Fruit fly (Drosophila melanogaster) whole organism, embryonic: ENCODE results near the gene CG44271.
A peak's percentile ranks its signal among the peaks of the same experiment; 100 is the strongest.

Source experiments
- Asciz ChIP-seq: fragments of 200-800 bp; sonication (Bioruptor generic); optimal IDR thresholded peaks from 2 replicates; lab custom pipeline; 2017; ENCODE audit warnings: missing biosample characterization, mild to moderate bottlenecking, missing genetic modification characterization, missing genetic modification reagents
- Bdp1 ChIP-seq: fragments of 200-800 bp; sonication (Bioruptor generic); optimal IDR thresholded peaks from 3 replicates; lab custom pipeline; 2016; ENCODE audit warnings: missing biosample characterization, missing genetic modification characterization
- CG10321 ChIP-seq: fragments of 200-800 bp; sonication (Bioruptor generic); IDR thresholded peaks from 2 replicates; pipeline ENCODE4 v1.3.6; 2022; ENCODE audit warnings: missing biosample characterization, missing genetic modification characterization
- CG10462 ChIP-seq: fragments of 200-800 bp; sonication (Bioruptor generic); optimal IDR thresholded peaks from 2 replicates; lab custom pipeline; 2016; ENCODE audit warnings: missing biosample characterization, missing genetic modification characterization
- CG12942 ChIP-seq: fragments of 200-800 bp; sonication (Bioruptor generic); optimal IDR thresholded peaks from 3 replicates; lab custom pipeline; 2016; ENCODE audit warnings: missing biosample characterization, missing genetic modification characterization
- CG1529 ChIP-seq: fragments of 200-800 bp; sonication (Bioruptor generic); optimal IDR thresholded peaks from 3 replicates; lab custom pipeline; 2018; ENCODE audit warnings: missing biosample characterization, missing genetic modification characterization
- CG17328 ChIP-seq: fragments of 200-800 bp; sonication (Bioruptor generic); IDR thresholded peaks from 2 replicates; pipeline ENCODE4 v1.3.6; 2022; ENCODE audit warnings: missing biosample characterization, missing genetic modification characterization
- CG17612 ChIP-seq: fragments of 200-800 bp; sonication (Bioruptor generic); IDR thresholded peaks from 2 replicates; pipeline ENCODE4 v1.3.6; 2022; ENCODE audit warnings: missing biosample characterization, missing genetic modification characterization
- CG3163 ChIP-seq: fragments of 200-800 bp; sonication (Bioruptor generic); optimal IDR thresholded peaks from 3 replicates; lab custom pipeline; 2016; ENCODE audit warnings: missing biosample characterization, missing genetic modification characterization
- CG3847 ChIP-seq: fragments of 200-800 bp; sonication (Bioruptor generic); IDR thresholded peaks from 2 replicates; pipeline ENCODE4 v1.3.6; 2022; ENCODE audit warnings: missing biosample characterization, missing genetic modification characterization
- CG5180 ChIP-seq: fragments of 200-800 bp; sonication (Bioruptor generic); optimal IDR thresholded peaks from 3 replicates; lab custom pipeline; 2017; ENCODE audit warnings: missing biosample characterization, missing genetic modification characterization, mild to moderate bottlenecking, moderate library complexity, missing genetic modification reagents
- CG7745 ChIP-seq: fragments of 200-800 bp; sonication (Bioruptor generic); optimal IDR thresholded peaks from 2 replicates; lab custom pipeline; 2018; ENCODE audit warnings: missing biosample characterization, mild to moderate bottlenecking, missing genetic modification characterization, moderate library complexity
- CG8089 ChIP-seq: fragments of 200-800 bp; sonication (Bioruptor generic); optimal IDR thresholded peaks from 3 replicates; lab custom pipeline; 2016; ENCODE audit warnings: missing biosample characterization, missing genetic modification characterization
- CG8359 ChIP-seq: fragments of 200-800 bp; sonication (Bioruptor generic); optimal IDR thresholded peaks from 2 replicates; lab custom pipeline; 2017; ENCODE audit warnings: missing biosample characterization, mild to moderate bottlenecking, missing genetic modification characterization, borderline replicate concordance
- CG8924 ChIP-seq: fragments of 200-800 bp; optimal IDR thresholded peaks from 3 replicates; lab custom pipeline; 2019; ENCODE audit warnings: missing biosample characterization, mild to moderate bottlenecking, missing genetic modification characterization, moderate library complexity
- CG9727 ChIP-seq: fragments of 200-800 bp; sonication (Bioruptor generic); optimal IDR thresholded peaks from 3 replicates; lab custom pipeline; 2017; ENCODE audit warnings: missing biosample characterization, mild to moderate bottlenecking, missing genetic modification characterization
- CG9817 ChIP-seq: fragments of 200-800 bp; sonication (Bioruptor generic); optimal IDR thresholded peaks from 2 replicates; lab custom pipeline; 2018; ENCODE audit warnings: missing biosample characterization, mild to moderate bottlenecking, missing genetic modification characterization, moderate library complexity
- CG9876 ChIP-seq: fragments of 200-800 bp; sonication (Bioruptor generic); optimal IDR thresholded peaks from 2 replicates; lab custom pipeline; 2016; ENCODE audit warnings: missing biosample characterization, missing genetic modification characterization
- ERR ChIP-seq: fragments of 200-800 bp; sonication (Bioruptor generic); optimal IDR thresholded peaks from 2 replicates; lab custom pipeline; 2016; ENCODE audit warnings: missing biosample characterization, missing genetic modification characterization
- Gsc ChIP-seq: fragments of 200-800 bp; sonication (Bioruptor generic); IDR thresholded peaks from 2 replicates; pipeline ENCODE4 v1.3.6; 2022; ENCODE audit warnings: missing biosample characterization, missing genetic modification characterization
- Hmx ChIP-seq: fragments of 200-800 bp; sonication (Bioruptor generic); optimal IDR thresholded peaks from 2 replicates; lab custom pipeline; 2016; ENCODE audit warnings: missing biosample characterization, missing genetic modification characterization
- MTF-1 ChIP-seq: fragments of 200-800 bp; sonication (Bioruptor generic); optimal IDR thresholded peaks from 2 replicates; lab custom pipeline; 2018; ENCODE audit warnings: missing biosample characterization, mild to moderate bottlenecking, missing genetic modification characterization, borderline replicate concordance
- Med ChIP-seq: fragments of 200-800 bp; sonication (Bioruptor generic); peaks from one replicate; lab custom pipeline; 2016; ENCODE audit warnings: missing biosample characterization, missing genetic modification characterization, mild to moderate bottlenecking, inconsistent platforms, moderate library complexity
- Myb ChIP-seq: fragments of 200-800 bp; sonication (Bioruptor generic); optimal IDR thresholded peaks from 2 replicates; lab custom pipeline; 2016; ENCODE audit warnings: missing biosample characterization, missing genetic modification characterization
- NFAT ChIP-seq: fragments of 200-800 bp; sonication (Bioruptor generic); IDR thresholded peaks from 2 replicates; pipeline ENCODE4 v1.3.6; 2022; ENCODE audit warnings: missing biosample characterization, missing genetic modification characterization
- Neu2 ChIP-seq: fragments of 200-800 bp; sonication (Bioruptor generic); optimal IDR thresholded peaks from 3 replicates; lab custom pipeline; 2016; ENCODE audit warnings: missing biosample characterization, missing genetic modification characterization, borderline replicate concordance
- Nf-YB ChIP-seq: fragments of 200-800 bp; sonication (Bioruptor generic); optimal IDR thresholded peaks from 3 replicates; lab custom pipeline; 2019; ENCODE audit warnings: missing biosample characterization, mild to moderate bottlenecking, missing genetic modification characterization, moderate library complexity
- Oaz ChIP-seq: fragments of 200-800 bp; sonication (Bioruptor generic); IDR thresholded peaks from 2 replicates; pipeline ENCODE4 v1.3.6; 2022; ENCODE audit warnings: missing biosample characterization, missing genetic modification characterization
- Vsx1 ChIP-seq: fragments of 200-800 bp; sonication (Bioruptor generic); optimal IDR thresholded peaks from 2 replicates; lab custom pipeline; 2017; ENCODE audit warnings: missing biosample characterization, mild to moderate bottlenecking, missing genetic modification characterization, missing genetic modification reagents
- ato ChIP-seq: fragments of 200-800 bp; sonication (Bioruptor generic); IDR thresholded peaks from 2 replicates; pipeline ENCODE4 v1.3.6; 2022; ENCODE audit warnings: missing biosample characterization, missing genetic modification characterization; ENCODE audit not compliant: partially characterized antibody
- btn ChIP-seq: fragments of 200-800 bp; sonication (Bioruptor generic); optimal IDR thresholded peaks from 2 replicates; lab custom pipeline; 2016; ENCODE audit warnings: missing biosample characterization, missing genetic modification characterization
- croc ChIP-seq: fragments of 200-800 bp; sonication (Bioruptor generic); conservative IDR thresholded peaks from 3 replicates; pipeline ENCODE4 v1.3.6; 2022; ENCODE audit warnings: missing biosample characterization, missing genetic modification characterization
- dati ChIP-seq: fragments of 200-800 bp; sonication (Bioruptor generic); IDR thresholded peaks from 2 replicates; pipeline ENCODE4 v1.3.6; 2022; ENCODE audit warnings: missing biosample characterization, missing genetic modification characterization
- disco-r ChIP-seq: fragments of 200-800 bp; sonication (Bioruptor generic); optimal IDR thresholded peaks from 2 replicates; lab custom pipeline; 2016; ENCODE audit warnings: missing biosample characterization, missing genetic modification characterization
- dmrt11E ChIP-seq: fragments of 200-800 bp; sonication (Bioruptor generic); optimal IDR thresholded peaks from 3 replicates; lab custom pipeline; 2018; ENCODE audit warnings: missing biosample characterization, mild to moderate bottlenecking, missing genetic modification characterization, moderate library complexity
- gem ChIP-seq: fragments of 200-800 bp; sonication (Bioruptor generic); optimal IDR thresholded peaks from 2 replicates; lab custom pipeline; 2019; ENCODE audit warnings: missing biosample characterization, mild to moderate bottlenecking, missing genetic modification characterization, moderate library complexity
- hkb ChIP-seq, 2 experiments: fragments of 200-800 bp in 1 of 2; fragments of >200 bp in 1 of 2; sonication (Bioruptor generic) in 1 of 2; IDR thresholded peaks in 1 of 2; optimal IDR thresholded peaks in 1 of 2; 2 replicates each; pipeline versions ENCODE4 v1.3.6 to Lab custom; 2017 to 2022; ENCODE audit warnings: missing biosample characterization in 1 of 2, missing genetic modification characterization in 1 of 2
- insv ChIP-seq, 2 experiments: fragments of 200-800 bp; sonication (Bioruptor generic); optimal IDR thresholded peaks; 3 replicates each; lab custom pipeline; 2016 to 2018; ENCODE audit warnings: missing biosample characterization in 2 of 2, missing genetic modification characterization in 2 of 2
- jigr1 ChIP-seq: fragments of 200-800 bp; sonication (Bioruptor generic); IDR thresholded peaks from 3 replicates; pipeline ENCODE4 v1.3.6; 2022; ENCODE audit warnings: missing biosample characterization, missing genetic modification characterization
- lov ChIP-seq, 2 experiments: fragments of 200-800 bp in 1 of 2; fragments of >200 bp in 1 of 2; sonication (Bioruptor generic) in 1 of 2; IDR thresholded peaks in 1 of 2; optimal IDR thresholded peaks in 1 of 2; 2 replicates in 1 of 2; 3 replicates in 1 of 2; pipeline versions ENCODE4 v1.3.6 to Lab custom; 2017 to 2022; ENCODE audit warnings: missing biosample characterization in 1 of 2, missing genetic modification characterization in 1 of 2
- pfk ChIP-seq: fragments of 200-800 bp; sonication (Bioruptor generic); optimal IDR thresholded peaks from 2 replicates; lab custom pipeline; 2018; ENCODE audit warnings: missing biosample characterization, mild to moderate bottlenecking, missing genetic modification characterization, moderate library complexity
- pnt ChIP-seq: fragments of 200-800 bp; sonication (Bioruptor generic); optimal IDR thresholded peaks from 3 replicates; lab custom pipeline; 2016; ENCODE audit warnings: missing biosample characterization, missing genetic modification characterization
- pros ChIP-seq: fragments of 200-800 bp; sonication (Bioruptor generic); optimal IDR thresholded peaks from 3 replicates; lab custom pipeline; 2019; ENCODE audit warnings: missing biosample characterization, mild to moderate bottlenecking, missing genetic modification characterization, moderate library complexity
- sob ChIP-seq: fragments of 200-800 bp; sonication (Bioruptor generic); IDR thresholded peaks from 2 replicates; pipeline ENCODE4 v1.3.6; 2022; ENCODE audit warnings: missing biosample characterization, missing genetic modification characterization
- ssp ChIP-seq: fragments of 200-800 bp; sonication (Bioruptor generic); IDR thresholded peaks from 2 replicates; pipeline ENCODE4 v1.3.6; 2022; ENCODE audit warnings: missing biosample characterization, missing genetic modification characterization
- tll ChIP-seq, 2 experiments: fragments of 200-800 bp in 1 of 2; fragments of >200 bp in 1 of 2; sonication (Bioruptor generic) in 1 of 2; optimal IDR thresholded peaks; 2 replicates each; lab custom pipeline; 2017 to 2019; ENCODE audit warnings: missing biosample characterization in 2 of 2, missing genetic modification characterization in 2 of 2, mild to moderate bottlenecking in 1 of 2, moderate library complexity in 1 of 2
- unpg ChIP-seq: fragments of 200-800 bp; sonication (Bioruptor generic); optimal IDR thresholded peaks from 3 replicates; lab custom pipeline; 2018; ENCODE audit warnings: missing biosample characterization, mild to moderate bottlenecking, missing genetic modification characterization, moderate library complexity
- zen ChIP-seq: fragments of 200-800 bp; sonication (Bioruptor generic); optimal IDR thresholded peaks from 3 replicates; lab custom pipeline; 2018; ENCODE audit warnings: missing biosample characterization, mild to moderate bottlenecking, missing genetic modification characterization, moderate library complexity
- zfh1 ChIP-seq: fragments of 200-800 bp; sonication (Bioruptor generic); IDR thresholded peaks from 3 replicates; pipeline ENCODE4 v1.3.6; 2022; ENCODE audit warnings: missing biosample characterization, missing genetic modification characterization

The CG44271 gene

dm6 chr2L:6700742-6701141, 47.0 kb downstream of the CG44271 start (continued):
- TF ChIP-seq sob (GFP tag; lab: Robert Waterston, UW) (0 out of 2 replicates have a peak, but pooled peaks have one; percentile 25), CG8359 (GFP tag; lab: Kevin White, UChicago) (peak; percentile 34), CG17328 (GFP tag; lab: Robert Waterston, UW) (0 out of 2 replicates have a peak, but pooled peaks have one; percentile 27), ERR (GFP tag; lab: Kevin White, UChicago) (no peak), jigr1 (GFP tag; lab: Robert Waterston, UW) (no peak), Myb (no peak), pnt (GFP tag; lab: Kevin White, UChicago) (peak; percentile 6), dati (GFP tag; lab: Robert Waterston, UW) (no peak), Vsx1 (GFP tag; lab: Kevin White, UChicago) (peak; percentile 7), Gsc (GFP tag; lab: Robert Waterston, UW) (no peak), Neu2 (GFP tag; lab: Kevin White, UChicago) (peak; percentile 52), hkb (optimal IDR thresholded peaks at IDR 0.05; lab: Kevin White, UChicago) (no peak), hkb (GFP tag; IDR thresholded peaks at IDR 0.05; lab: Robert Waterston, UW) (0 out of 2 replicates have a peak, but pooled peaks have one; percentile 22), Oaz (GFP tag; lab: Robert Waterston, UW) (no peak), disco-r (GFP tag; lab: Kevin White, UChicago) (no peak), CG8089 (GFP tag; lab: Kevin White, UChicago) (peak; percentile 66), lov (optimal IDR thresholded peaks at IDR 0.05; lab: Kevin White, UChicago) (no peak), lov (GFP tag; IDR thresholded peaks at IDR 0.05; lab: Robert Waterston, UW) (0 out of 3 replicates have a peak, but pooled peaks have one; percentile 59), CG3163 (peak; percentile 8), gem (peak; percentile 55), unpg (peak; percentile 7), insv (GFP tag; optimal IDR thresholded peaks at IDR 0.05; lab: Kevin White, UChicago) (peak in 1 of 2 experiments; percentile 20), CG9727 (GFP tag; lab: Kevin White, UChicago) (peak; percentile 85), tll (GFP tag; optimal IDR thresholded peaks at IDR 0.05; lab: Kevin White, UChicago) (peak in 1 of 2 experiments; percentile 99), pros (GFP tag; lab: Kevin White, UChicago) (no peak), btn (peak; percentile 21), zfh1 (peak; percentile 60; the same call in 2 of the 3 replicates), pfk (no peak), CG12942 (GFP tag; lab: Kevin White, UChicago) (peak; percentile 12), CG5180 (peak; percentile 7), CG8924 (tag; lab: Kevin White, UChicago) (peak; percentile 71), CG9817 (tag; lab: Kevin White, UChicago) (no peak), Bdp1 (GFP tag; lab: Kevin White, UChicago) (peak; percentile 55), zen (tag; lab: Kevin White, UChicago) (peak; percentile 92), CG17612 (GFP tag; lab: Robert Waterston, UW) (no peak), CG10462 (GFP tag; lab: Kevin White, UChicago) (peak; percentile 28), Med (peak; percentile 84), NFAT (GFP tag; lab: Robert Waterston, UW) (no peak), MTF-1 (peak; percentile 36), CG9876 (GFP tag; lab: Kevin White, UChicago) (peak; percentile 20), Hmx (GFP tag; lab: Kevin White, UChicago) (no peak), Asciz (GFP tag; lab: Kevin White, UChicago) (peak; percentile 36), CG1529 (GFP tag; lab: Kevin White, UChicago) (no peak), Nf-YB (GFP tag; lab: Kevin White, UChicago) (peak; percentile 37), ato (GFP tag; lab: Robert Waterston, UW) (no peak), croc (GFP tag; lab: Robert Waterston, UW) (no peak), CG10321 (GFP tag; lab: Robert Waterston, UW) (no peak), ssp (GFP tag; lab: Robert Waterston, UW) (no peak), CG3847 (GFP tag; lab: Robert Waterston, UW) (no peak), CG7745 (peak; percentile 74), dmrt11E (tag; lab: Kevin White, UChicago) (peak; percentile 77)
